Fruit fly (Drosophila melanogaster) whole organism, embryonic: ENCODE measurements around the gene CG13609.

Source experiments
- Aef1 ChIP-seq: fragments of 200-800 bp; sonication (Bioruptor generic); IDR thresholded peaks from 3 replicates; pipeline ENCODE4 v1.3.6; 2022; ENCODE audit warnings: missing biosample characterization, missing genetic modification characterization
- Atf3 ChIP-seq: fragments of 200-800 bp; sonication (Bioruptor generic); optimal IDR thresholded peaks from 3 replicates; lab custom pipeline; 2016; ENCODE audit warnings: missing biosample characterization, missing genetic modification characterization
- B-H2 ChIP-seq: fragments of 200-800 bp; sonication (Bioruptor generic); optimal IDR thresholded peaks from 2 replicates; lab custom pipeline; 2018; ENCODE audit warnings: missing biosample characterization, mild to moderate bottlenecking, missing genetic modification characterization
- CG11247 ChIP-seq: fragments of 200-800 bp; sonication (Bioruptor generic); IDR thresholded peaks from 2 replicates; pipeline ENCODE4 v1.3.6; 2022; ENCODE audit warnings: missing biosample characterization, missing genetic modification characterization
- CG11456 ChIP-seq: fragments of 200-800 bp; sonication (Bioruptor generic); IDR thresholded peaks from 3 replicates; pipeline ENCODE4 v1.3.6; 2022; ENCODE audit warnings: missing biosample characterization, missing genetic modification characterization
- CG12071 ChIP-seq: fragments of 200-800 bp; sonication (Bioruptor generic); optimal IDR thresholded peaks from 3 replicates; lab custom pipeline; 2018; ENCODE audit warnings: missing biosample characterization, mild to moderate bottlenecking, missing genetic modification characterization
- CG12659 ChIP-seq: fragments of 200-800 bp; sonication (Bioruptor generic); optimal IDR thresholded peaks from 3 replicates; lab custom pipeline; 2017; ENCODE audit warnings: mild to moderate bottlenecking, missing biosample characterization, missing genetic modification reagents, missing genetic modification characterization
- CG12744 ChIP-seq: fragments of 200-800 bp; sonication (Bioruptor generic); optimal IDR thresholded peaks from 2 replicates; lab custom pipeline; 2016; ENCODE audit warnings: missing biosample characterization, missing genetic modification characterization
- CG12769 ChIP-seq: fragments of 200-800 bp; sonication (Bioruptor generic); optimal IDR thresholded peaks from 2 replicates; lab custom pipeline; 2019; ENCODE audit warnings: missing biosample characterization, mild to moderate bottlenecking, missing genetic modification characterization, moderate library complexity
- CG13123 ChIP-seq: fragments of 200-800 bp; sonication (Bioruptor generic); optimal IDR thresholded peaks from 2 replicates; lab custom pipeline; 2016; ENCODE audit warnings: missing biosample characterization, missing genetic modification characterization
- CG13894 ChIP-seq: fragments of 200-800 bp; sonication (Bioruptor generic); optimal IDR thresholded peaks from 3 replicates; lab custom pipeline; 2018; ENCODE audit warnings: missing biosample characterization, mild to moderate bottlenecking, missing genetic modification characterization, moderate library complexity
- CG15479 ChIP-seq: fragments of 200-800 bp; sonication (Bioruptor generic); optimal IDR thresholded peaks from 3 replicates; lab custom pipeline; 2019; ENCODE audit warnings: missing biosample characterization, mild to moderate bottlenecking, missing genetic modification characterization, moderate library complexity
- CG1602 ChIP-seq: fragments of 200-800 bp; sonication (Bioruptor generic); optimal IDR thresholded peaks from 3 replicates; lab custom pipeline; 2016; ENCODE audit warnings: missing biosample characterization, missing genetic modification characterization
- CG1603 ChIP-seq: fragments of 200-800 bp; sonication (Bioruptor generic); optimal IDR thresholded peaks from 2 replicates; lab custom pipeline; 2019; ENCODE audit warnings: missing biosample characterization, mild to moderate bottlenecking, missing genetic modification characterization, moderate library complexity
- CG1647 ChIP-seq: fragments of 200-800 bp; sonication (Bioruptor generic); optimal IDR thresholded peaks from 3 replicates; lab custom pipeline; 2016; ENCODE audit warnings: missing biosample characterization, missing genetic modification characterization
- CG17612 ChIP-seq: fragments of 200-800 bp; sonication (Bioruptor generic); IDR thresholded peaks from 2 replicates; pipeline ENCODE4 v1.3.6; 2022; ENCODE audit warnings: missing biosample characterization, missing genetic modification characterization
- CG17829 ChIP-seq: fragments of 200-800 bp; optimal IDR thresholded peaks from 2 replicates; lab custom pipeline; 2019; ENCODE audit warnings: missing biosample characterization, mild to moderate bottlenecking, missing genetic modification characterization, moderate library complexity
- CG17912 ChIP-seq: fragments of 200-800 bp; sonication (Bioruptor generic); optimal IDR thresholded peaks from 2 replicates; lab custom pipeline; 2018; ENCODE audit warnings: missing biosample characterization, mild to moderate bottlenecking, missing genetic modification characterization
- CG18599 ChIP-seq: fragments of 200-800 bp; sonication (Bioruptor generic); optimal IDR thresholded peaks from 3 replicates; lab custom pipeline; 2017; ENCODE audit warnings: missing biosample characterization, missing genetic modification characterization, mild to moderate bottlenecking, moderate library complexity, missing genetic modification reagents
- CG2116 ChIP-seq: fragments of 200-800 bp; sonication (Bioruptor generic); optimal IDR thresholded peaks from 3 replicates; lab custom pipeline; 2018; ENCODE audit warnings: missing biosample characterization, mild to moderate bottlenecking, missing genetic modification characterization
- CG2875 ChIP-seq: fragments of 200-800 bp; sonication (Bioruptor generic); optimal IDR thresholded peaks from 2 replicates; lab custom pipeline; 2017; ENCODE audit warnings: missing biosample characterization, mild to moderate bottlenecking, missing genetic modification characterization, missing genetic modification reagents
- CG4424 ChIP-seq: fragments of 200-800 bp; sonication (Bioruptor generic); optimal IDR thresholded peaks from 3 replicates; lab custom pipeline; 2016; ENCODE audit warnings: missing biosample characterization, missing genetic modification characterization
- CG4617 ChIP-seq: fragments of 200-800 bp; sonication (Bioruptor generic); optimal IDR thresholded peaks from 3 replicates; lab custom pipeline; 2016; ENCODE audit warnings: missing biosample characterization, missing genetic modification characterization, borderline replicate concordance
- CG4820 ChIP-seq: fragments of 200-800 bp; sonication (Bioruptor generic); optimal IDR thresholded peaks from 3 replicates; lab custom pipeline; 2016; ENCODE audit warnings: missing biosample characterization, missing genetic modification characterization
- CG6254 ChIP-seq: fragments of 200-800 bp; sonication (Bioruptor generic); optimal IDR thresholded peaks from 3 replicates; lab custom pipeline; 2017; ENCODE audit warnings: mild to moderate bottlenecking, missing biosample characterization, missing genetic modification reagents, missing genetic modification characterization
- CG6813 ChIP-seq: fragments of 200-800 bp; sonication (Bioruptor generic); optimal IDR thresholded peaks from 2 replicates; lab custom pipeline; 2017; ENCODE audit warnings: missing biosample characterization, missing genetic modification characterization, mild to moderate bottlenecking, moderate library complexity, missing genetic modification reagents
- CG8290 ChIP-seq, 3 experiments: fragments of 200-800 bp; sonication (Bioruptor generic); optimal IDR thresholded peaks; 2 replicates each; lab custom pipeline; 2016 to 2019; ENCODE audit warnings: missing biosample characterization in 3 of 3, missing genetic modification characterization in 3 of 3, mild to moderate bottlenecking in 2 of 3, moderate library complexity in 1 of 3
- Dp ChIP-seq: fragments of 200-800 bp; sonication (Bioruptor generic); optimal IDR thresholded peaks from 2 replicates; lab custom pipeline; 2018; ENCODE audit warnings: missing biosample characterization, mild to moderate bottlenecking, missing genetic modification characterization, moderate library complexity
- Gug ChIP-seq: fragments of 200-800 bp; sonication (Bioruptor generic); IDR thresholded peaks from 4 replicates; pipeline ENCODE4 v1.3.6; 2022; ENCODE audit warnings: missing biosample characterization, missing genetic modification characterization
- HLH54F ChIP-seq: fragments of 200-800 bp; sonication (Bioruptor generic); optimal IDR thresholded peaks from 3 replicates; lab custom pipeline; 2016; ENCODE audit warnings: missing biosample characterization, missing genetic modification characterization
- Hand ChIP-seq: fragments of 200-800 bp; sonication (Bioruptor generic); optimal IDR thresholded peaks from 2 replicates; lab custom pipeline; 2017; ENCODE audit warnings: mild to moderate bottlenecking, missing biosample characterization, missing genetic modification reagents, missing genetic modification characterization
- Hr3 ChIP-seq: fragments of 200-800 bp; sonication (Bioruptor generic); optimal IDR thresholded peaks from 3 replicates; lab custom pipeline; 2016; ENCODE audit warnings: missing biosample characterization, missing genetic modification characterization
- Neu2 ChIP-seq: fragments of 200-800 bp; sonication (Bioruptor generic); optimal IDR thresholded peaks from 3 replicates; lab custom pipeline; 2016; ENCODE audit warnings: missing biosample characterization, missing genetic modification characterization, borderline replicate concordance
- Nf-YB ChIP-seq: fragments of 200-800 bp; sonication (Bioruptor generic); optimal IDR thresholded peaks from 3 replicates; lab custom pipeline; 2019; ENCODE audit warnings: missing biosample characterization, mild to moderate bottlenecking, missing genetic modification characterization, moderate library complexity
- Ravus ChIP-seq: fragments of 200-800 bp; sonication (Bioruptor generic); IDR thresholded peaks from 2 replicates; pipeline ENCODE4 v1.3.6; 2022; ENCODE audit warnings: missing biosample characterization, missing genetic modification characterization
- Scr ChIP-seq: fragments of 200-800 bp; sonication (Bioruptor generic); IDR thresholded peaks from 2 replicates; pipeline ENCODE4 v1.3.6; 2022; ENCODE audit warnings: missing biosample characterization, missing genetic modification characterization; ENCODE audit not compliant: partially characterized antibody
- Sin3A ChIP-seq: fragments of >200 bp; optimal IDR thresholded peaks from 2 replicates; lab custom pipeline; 2018
- abd-A ChIP-seq: fragments of 200-800 bp; sonication (Bioruptor generic); optimal IDR thresholded peaks from 3 replicates; lab custom pipeline; 2019; ENCODE audit warnings: missing biosample characterization, mild to moderate bottlenecking, missing genetic modification characterization, moderate library complexity
- bab2 ChIP-seq: fragments of 200-800 bp; sonication (Bioruptor generic); optimal IDR thresholded peaks from 2 replicates; lab custom pipeline; 2016; ENCODE audit warnings: missing biosample characterization, missing genetic modification characterization
- cg ChIP-seq: fragments of 200-800 bp; sonication (Bioruptor generic); optimal IDR thresholded peaks from 3 replicates; lab custom pipeline; 2019; ENCODE audit warnings: missing biosample characterization, mild to moderate bottlenecking, missing genetic modification characterization, moderate library complexity
- danr ChIP-seq: fragments of 200-800 bp; sonication (Bioruptor generic); IDR thresholded peaks from 2 replicates; pipeline ENCODE4 v1.3.6; 2022; ENCODE audit warnings: missing biosample characterization, missing genetic modification characterization
- gcm ChIP-seq: fragments of 200-800 bp; sonication (Bioruptor generic); optimal IDR thresholded peaks from 2 replicates; lab custom pipeline; 2019; ENCODE audit warnings: missing biosample characterization, mild to moderate bottlenecking, missing genetic modification characterization, moderate library complexity
- hb ChIP-seq: fragments of 200-800 bp; sonication (Bioruptor generic); IDR thresholded peaks from 3 replicates; pipeline ENCODE4 v1.3.6; 2022; ENCODE audit warnings: missing biosample characterization, missing genetic modification characterization; ENCODE audit not compliant: partially characterized antibody
- hbn ChIP-seq: fragments of 200-800 bp; sonication (Bioruptor generic); IDR thresholded peaks from 2 replicates; pipeline ENCODE4 v1.3.6; 2022; ENCODE audit warnings: missing biosample characterization, missing genetic modification characterization; ENCODE audit not compliant: partially characterized antibody
- hkb ChIP-seq, 2 experiments: fragments of 200-800 bp in 1 of 2; fragments of >200 bp in 1 of 2; sonication (Bioruptor generic) in 1 of 2; IDR thresholded peaks in 1 of 2; optimal IDR thresholded peaks in 1 of 2; 2 replicates each; pipeline versions ENCODE4 v1.3.6 to Lab custom; 2017 to 2022; ENCODE audit warnings: missing biosample characterization in 1 of 2, missing genetic modification characterization in 1 of 2
- inv ChIP-seq: fragments of 200-800 bp; sonication (Bioruptor generic); IDR thresholded peaks from 2 replicates; pipeline ENCODE4 v1.3.6; 2022; ENCODE audit warnings: missing biosample characterization, missing genetic modification characterization; ENCODE audit not compliant: partially characterized antibody
- otp ChIP-seq: fragments of 200-800 bp; sonication (Bioruptor generic); IDR thresholded peaks from 3 replicates; pipeline ENCODE4, ENCODE4 v1.3.6; 2022; ENCODE audit warnings: missing biosample characterization, missing genetic modification characterization
- row ChIP-seq: fragments of 200-800 bp; sonication (Bioruptor generic); IDR thresholded peaks from 3 replicates; pipeline ENCODE4 v1.3.6; 2022; ENCODE audit warnings: missing biosample characterization, missing genetic modification characterization
- zfh1 ChIP-seq: fragments of 200-800 bp; sonication (Bioruptor generic); IDR thresholded peaks from 3 replicates; pipeline ENCODE4 v1.3.6; 2022; ENCODE audit warnings: missing biosample characterization, missing genetic modification characterization
- zfh2 ChIP-seq: fragments of 200-800 bp; sonication (Bioruptor generic); optimal IDR thresholded peaks from 2 replicates; lab custom pipeline; 2016; ENCODE audit warnings: missing biosample characterization, missing genetic modification characterization

Gene CG13609

DNA sequence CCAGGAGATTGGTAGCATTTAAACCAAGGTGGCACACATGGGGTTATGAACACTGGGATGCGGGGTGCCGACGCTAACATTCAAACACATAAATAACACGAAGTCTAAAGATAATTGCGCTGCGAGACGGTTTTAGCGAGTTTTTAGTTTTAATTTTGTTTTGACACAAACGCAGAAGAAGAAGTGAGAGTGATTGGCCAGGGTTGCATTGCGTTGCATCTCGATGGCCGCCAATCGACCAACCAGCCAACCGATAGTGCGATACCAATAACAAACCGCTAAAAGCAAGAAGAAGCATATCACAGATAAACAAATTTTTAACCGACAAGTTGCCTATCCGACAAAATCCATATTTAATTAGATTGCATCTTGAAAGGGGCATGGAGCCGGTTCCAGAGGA is at the start of gene CG13609, which contains the start of gene Spps (continued):
- no peak for TF ChIP-seq CG13894 (tag; lab: Kevin White, UChicago)
- no peak for TF ChIP-seq cg (GFP tag; lab: Kevin White, UChicago)
- no peak for TF ChIP-seq CG18599 (GFP tag; lab: Kevin White, UChicago)
- TF ChIP-seq Atf3 (GFP tag; lab: Kevin White, UChicago), result no peak
- no peak for TF ChIP-seq CG1647 (GFP tag; lab: Kevin White, UChicago)
- TF ChIP-seq danr (GFP tag; lab: Robert Waterston, UW), result no peak
- TF ChIP-seq CG2116 (GFP tag; lab: Kevin White, UChicago), result peak; percentile 99
- peak; percentile 95 for TF ChIP-seq hb (GFP tag; lab: Robert Waterston, UW)
- TF ChIP-seq CG17912 (GFP tag; lab: Kevin White, UChicago), result peak; percentile 25
- no peak for TF ChIP-seq CG12769 (tag; lab: Kevin White, UChicago)
- TF ChIP-seq zfh2, result peak; percentile 19
- peak; percentile 59 for TF ChIP-seq B-H2
- no peak for TF ChIP-seq otp (GFP tag; lab: Robert Waterston, UW)
- no peak for TF ChIP-seq CG6813 (GFP tag; lab: Kevin White, UChicago)
- TF ChIP-seq CG12659 (GFP tag; lab: Kevin White, UChicago), result peak; percentile 77
- peak; percentile 51; the same call in 2 of the 3 replicates for TF ChIP-seq row (GFP tag; lab: Robert Waterston, UW)
- TF ChIP-seq CG17829 (tag; lab: Kevin White, UChicago), result peak; percentile 55
- no peak for TF ChIP-seq Aef1 (GFP tag; lab: Robert Waterston, UW)
- no peak for TF ChIP-seq CG2875 (GFP tag; lab: Kevin White, UChicago)
- TF ChIP-seq Nf-YB (GFP tag; lab: Kevin White, UChicago), result no peak
- peak; percentile 85 for TF ChIP-seq CG1603 (tag; lab: Kevin White, UChicago)
- no peak for TF ChIP-seq CG11456 (GFP tag; lab: Robert Waterston, UW)
- no peak for TF ChIP-seq CG11247 (GFP tag; lab: Robert Waterston, UW)
- no peak for TF ChIP-seq CG1602 (GFP tag; lab: Kevin White, UChicago)
- TF ChIP-seq hbn (GFP tag; lab: Robert Waterston, UW), result peak; percentile 95
- no peak for TF ChIP-seq Gug (GFP tag; lab: Robert Waterston, UW)
- TF ChIP-seq Hr3 (GFP tag; lab: Kevin White, UChicago), result no peak
- TF ChIP-seq CG8290 (GFP tag; optimal IDR thresholded peaks at IDR 0.05; lab: Kevin White, UChicago), result peak; percentile 9
- peak in 1 of 2 experiments; percentile 74 for TF ChIP-seq CG8290 (tag; optimal IDR thresholded peaks at IDR 0.05; lab: Kevin White, UChicago)
- TF ChIP-seq abd-A, result no peak
- no peak for TF ChIP-seq CG17612 (GFP tag; lab: Robert Waterston, UW)
- TF ChIP-seq HLH54F (GFP tag; lab: Kevin White, UChicago), result no peak
- no peak for TF ChIP-seq hkb (optimal IDR thresholded peaks at IDR 0.05; lab: Kevin White, UChicago)
- peak; percentile 19; the same call in 1 of the 2 replicates for TF ChIP-seq hkb (GFP tag; IDR thresholded peaks at IDR 0.05; lab: Robert Waterston, UW)
- TF ChIP-seq Neu2 (GFP tag; lab: Kevin White, UChicago), result no peak
- peak; percentile 93 for TF ChIP-seq inv (GFP tag; lab: Robert Waterston, UW)
- TF ChIP-seq bab2, result no peak
- TF ChIP-seq Sin3A (lab: Kevin White, UChicago), result peak; percentile 65
- TF ChIP-seq Dp (GFP tag; lab: Kevin White, UChicago), result peak; percentile 66
- TF ChIP-seq Hand, result no peak
- peak; percentile 98 for TF ChIP-seq CG4617 (GFP tag; lab: Kevin White, UChicago)
- TF ChIP-seq zfh1, result peak; percentile 50; the same call in 1 of the 3 replicates
- TF ChIP-seq gcm (GFP tag; lab: Kevin White, UChicago), result no peak
- no peak for TF ChIP-seq CG4424
- no peak for TF ChIP-seq CG12071 (GFP tag; lab: Kevin White, UChicago)
- no peak for TF ChIP-seq CG12744 (GFP tag; lab: Kevin White, UChicago)
- TF ChIP-seq Scr (GFP tag; lab: Robert Waterston, UW), result peak; percentile 91
- no peak for TF ChIP-seq CG13123 (GFP tag; lab: Kevin White, UChicago)
- no peak for TF ChIP-seq CG15479 (GFP tag; lab: Kevin White, UChicago)
- no peak for TF ChIP-seq CG4820 (GFP tag; lab: Kevin White, UChicago)
- no peak for TF ChIP-seq Ravus (GFP tag; lab: Robert Waterston, UW)
- TF ChIP-seq CG6254, result no peak
